Worm (Caenorhabditis elegans): ENCODE data around the gene ztf-13.

- TF ChIP-seq unc-62 (GFP tag; optimal IDR thresholded peaks at IDR 0.05 in 1 of 2) (no peak), unc-62 (tag; optimal IDR thresholded peaks at IDR 0.05) (no peak), lin-15B (tag; optimal IDR thresholded peaks at IDR 0.05) (no peak), skn-1 (tag; optimal IDR thresholded peaks at IDR 0.05) (no peak), mxl-2 (GFP tag; conservative IDR thresholded peaks at IDR 0.05) (no peak), zag-1 (tag; optimal IDR thresholded peaks at IDR 0.05) (no peak), hlh-11 (tag; optimal IDR thresholded peaks at IDR 0.05) (no peak), rbr-2 (tag; optimal IDR thresholded peaks at IDR 0.05) (no peak), lin-39 (tag; optimal IDR thresholded peaks at IDR 0.05) (no peak), F44E2.7 (GFP tag; IDR thresholded peaks at IDR 0.05) (no peak)
Observed at ce11 chrX:3114306-3115133, 12.5 kb upstream of the ztf-13 start, which contains the start of gene gpd-2.
